Worm (Caenorhabditis elegans) whole organism, late embryonic: ENCODE results near the gene srw-68.

Experiments
- che-1 ChIP-seq: sonication (generic microtip); optimal IDR thresholded peaks from 2 replicates; lab custom pipeline; 2016; ENCODE audit warnings: mild to moderate bottlenecking, missing genetic modification characterization, missing compliant biosample characterization
- ets-4 ChIP-seq: sonication (generic microtip); optimal IDR thresholded peaks from 2 replicates; lab custom pipeline; 2016; ENCODE audit warnings: missing genetic modification characterization, missing compliant biosample characterization
- madf-2 ChIP-seq: sonication (generic microtip); optimal IDR thresholded peaks from 2 replicates; lab custom pipeline; 2017; ENCODE audit warnings: missing genetic modification characterization, missing compliant biosample characterization
- tbx-2 ChIP-seq: sonication (generic microtip); optimal IDR thresholded peaks from 2 replicates; lab custom pipeline; 2016; ENCODE audit warnings: missing genetic modification characterization, missing compliant biosample characterization

ce11 chrV:7424336-7424735 lies 2.2 kb downstream of the srw-68 start, which contains the start of gene F18E3.10:
- no peak for TF ChIP-seq che-1 (tag; lab: Kevin White, UChicago)
- TF ChIP-seq ets-4 (tag; lab: Kevin White, UChicago): no peak
- no peak for TF ChIP-seq madf-2 (tag; lab: Kevin White, UChicago)
- no peak for TF ChIP-seq tbx-2 (tag; lab: Kevin White, UChicago)
